Worm (Caenorhabditis elegans) whole organism, late embryonic: ENCODE results near the gene hacd-1.

Experiments
- ama-1 ChIP-seq: fragments of 150-350 bp; optimal IDR thresholded peaks from 2 replicates; lab custom pipeline; 2014
- ceh-14 ChIP-seq: sonication (generic microtip); optimal IDR thresholded peaks from 2 replicates; lab custom pipeline; 2016; ENCODE audit warnings: missing genotype, missing genetic modification characterization, missing compliant biosample characterization
- elt-2 ChIP-seq: sonication (generic microtip); optimal IDR thresholded peaks from 2 replicates; lab custom pipeline; 2016; ENCODE audit warnings: missing genetic modification reagents, missing genetic modification characterization, missing compliant biosample characterization
- hlh-13 ChIP-seq: fragments of 200-800 bp; sonication (Bioruptor generic); optimal IDR thresholded peaks from 2 replicates; lab custom pipeline; 2018; ENCODE audit warnings: mild to moderate bottlenecking, missing genetic modification characterization, missing compliant biosample characterization
- nhr-11 ChIP-seq: fragments of 150-350 bp; optimal IDR thresholded peaks from 2 replicates; lab custom pipeline; 2014; ENCODE audit warnings: missing biosample characterization, missing genetic modification characterization
- pag-3 ChIP-seq: sonication (generic microtip); optimal IDR thresholded peaks from 2 replicates; lab custom pipeline; 2016; ENCODE audit warnings: missing compliant biosample characterization, missing genetic modification characterization, borderline replicate concordance
- pqm-1 ChIP-seq: sonication (generic microtip); optimal IDR thresholded peaks from 2 replicates; lab custom pipeline; 2016; ENCODE audit warnings: missing genetic modification characterization, missing compliant biosample characterization
- pros-1 ChIP-seq: fragments of 150-350 bp; optimal IDR thresholded peaks from 2 replicates; lab custom pipeline; 2014; ENCODE audit warnings: missing biosample characterization, missing genetic modification reagents, missing genetic modification characterization
- sox-4 ChIP-seq: sonication (generic microtip); optimal IDR thresholded peaks from 2 replicates; lab custom pipeline; 2017; ENCODE audit warnings: mild to moderate bottlenecking, missing genetic modification characterization, inconsistent platforms, missing compliant biosample characterization
- unc-3 ChIP-seq, 2 experiments: fragments of 200-800 bp in 1 of 2; sonication (Bioruptor generic) in 1 of 2; sonication (generic microtip) in 1 of 2; conservative IDR thresholded peaks in 1 of 2; optimal IDR thresholded peaks in 1 of 2; 2 replicates each; pipeline versions ENCODE4 v1.3.6 to Lab custom; 2016 to 2022; ENCODE audit warnings: missing compliant biosample characterization in 2 of 2, missing genetic modification characterization in 2 of 2, missing genetic modification reagents in 1 of 2
- unc-86 ChIP-seq: sonication (generic microtip); optimal IDR thresholded peaks from 2 replicates; lab custom pipeline; 2016; ENCODE audit warnings: missing genetic modification characterization, missing compliant biosample characterization

- TF ChIP-seq elt-2 (no peak), unc-3 (GFP tag; conservative IDR thresholded peaks at IDR 0.05; lab: Robert Waterston, UW) (no peak), unc-3 (tag; optimal IDR thresholded peaks at IDR 0.05; lab: Kevin White, UChicago) (no peak), ceh-14 (tag; lab: Kevin White, UChicago) (no peak), pag-3 (tag; lab: Kevin White, UChicago) (no peak), unc-86 (tag; lab: Kevin White, UChicago) (no peak), ama-1 (no peak), pqm-1 (tag; lab: Kevin White, UChicago) (no peak), nhr-11 (tag; lab: Kevin White, UChicago) (no peak), hlh-13 (GFP tag; lab: Kevin White, UChicago) (no peak), pros-1 (tag; lab: Kevin White, UChicago) (no peak), sox-4 (no peak)
These were observed 12.4 kb upstream of the hacd-1 start, which contains the start of gene cnc-3 for ce11 chrV:1447724-1448123.
